Worm (Caenorhabditis elegans): ENCODE data around the gene lip-1.

Gene lip-1

DNA sequence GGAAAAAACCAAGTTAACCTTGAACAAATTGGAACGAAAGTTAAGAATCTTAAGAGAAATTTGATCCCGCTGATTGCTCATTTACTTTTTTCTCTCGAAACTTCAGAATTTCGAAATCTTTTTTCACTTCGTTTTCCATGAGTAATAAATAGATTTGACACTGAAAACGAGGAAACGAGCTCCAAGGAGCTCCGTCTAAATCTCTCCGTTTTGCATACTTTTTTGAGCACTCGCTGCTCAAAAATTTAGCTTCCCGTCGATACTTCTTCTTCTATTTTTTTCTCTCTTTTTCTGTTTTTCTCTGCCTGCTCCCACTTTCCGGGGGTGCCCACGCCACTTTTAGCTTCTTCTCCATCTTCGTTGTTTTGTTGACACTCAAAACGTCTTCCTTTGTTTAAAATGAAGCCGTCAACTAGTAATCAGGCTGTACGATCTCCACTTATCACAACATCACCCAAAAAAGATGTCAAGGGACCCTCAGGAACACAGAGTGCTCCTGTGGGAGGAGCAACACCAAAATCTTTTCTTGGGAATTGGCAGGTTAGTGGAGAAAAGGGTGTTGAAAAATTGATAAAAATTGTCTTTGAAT is 36.2 kb upstream of the lip-1 start, which contains the start of gene C17H12.10 (continued):
- no peak for TF ChIP-seq lin-15B (tag; optimal IDR thresholded peaks at IDR 0.05)
- TF ChIP-seq mef-2 (tag; optimal IDR thresholded peaks at IDR 0.05) = no peak
- TF ChIP-seq nhr-11 (tag; optimal IDR thresholded peaks at IDR 0.05) = no peak
- TF ChIP-seq unc-30 (tag; optimal IDR thresholded peaks at IDR 0.05) = no peak
- TF ChIP-seq nhr-77 (tag; optimal IDR thresholded peaks at IDR 0.05) = no peak
- TF ChIP-seq lir-3 (tag; optimal IDR thresholded peaks at IDR 0.05; ENCODE audit: poor library complexity) = no peak

DNA sequence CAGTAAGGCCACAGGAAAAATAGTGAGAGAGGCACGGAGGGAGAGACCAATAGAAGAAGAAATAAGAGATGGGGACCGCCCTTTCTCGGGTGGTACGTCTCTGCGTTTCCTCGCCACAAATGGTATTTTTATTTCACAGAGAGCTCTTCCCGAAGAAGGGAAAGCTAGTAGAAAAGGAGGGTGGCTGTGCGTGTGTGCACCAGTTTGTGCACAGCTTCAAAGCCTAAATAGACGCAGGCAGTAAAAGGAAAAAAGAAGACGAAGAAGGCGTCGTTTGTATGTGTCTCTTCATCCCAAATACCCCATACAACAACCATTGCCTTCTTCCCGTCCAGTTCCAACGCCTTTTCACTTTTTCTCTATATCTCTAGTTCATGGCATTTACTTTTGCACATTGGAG is 33.0 kb upstream of the lip-1 start:
- TF ChIP-seq egl-13 (tag; optimal IDR thresholded peaks at IDR 0.05) (peak; percentile 50), jun-1 (tag; optimal IDR thresholded peaks at IDR 0.05) (peak; percentile 10), nhr-20 (tag; optimal IDR thresholded peaks at IDR 0.05) (no peak), mab-9 (GFP tag; IDR thresholded peaks at IDR 0.05) (peak; percentile 66), aha-1 (tag; optimal IDR thresholded peaks at IDR 0.05) (no peak), hlh-4 (tag; optimal IDR thresholded peaks at IDR 0.05) (no peak), C16A3.4 (tag; optimal IDR thresholded peaks at IDR 0.05) (no peak), mep-1 (tag; optimal IDR thresholded peaks at IDR 0.05) (no peak), ama-1 (optimal IDR thresholded peaks at IDR 0.05) (no peak), isw-1 (GFP tag; IDR thresholded peaks at IDR 0.05) (peak; percentile 41), skn-1 (tag; optimal IDR thresholded peaks at IDR 0.05) (no peak), nhr-19 (GFP tag; conservative IDR thresholded peaks at IDR 0.05) (peak; percentile 41), grh-1 (GFP tag; IDR thresholded peaks at IDR 0.05) (no peak), swsn-7 (tag; optimal IDR thresholded peaks at IDR 0.05) (peak; percentile 66), snu-23 (GFP tag; optimal IDR thresholded peaks at IDR 0.05) (peak; percentile 57), nhr-85 (tag) (no peak), Y116A8C.19 (tag; optimal IDR thresholded peaks at IDR 0.05; ENCODE audit: borderline replicate concordance) (no peak), F16B12.6 (tag; optimal IDR thresholded peaks at IDR 0.05) (no peak), dsc-1 (tag; optimal IDR thresholded peaks at IDR 0.05) (no peak), ceh-82 (tag; optimal IDR thresholded peaks at IDR 0.05) (peak; percentile 48 to 71 (median 49)), nhr-84 (tag; optimal IDR thresholded peaks at IDR 0.05) (no peak), alr-1 (tag; optimal IDR thresholded peaks at IDR 0.05; ENCODE audit: borderline replicate concordance) (no peak), nhr-77 (tag; optimal IDR thresholded peaks at IDR 0.05) (no peak), xbp-1 (tag; optimal IDR thresholded peaks at IDR 0.05) (peak; percentile 31), ceh-8 (GFP tag; optimal IDR thresholded peaks at IDR 0.05) (peak; percentile 53), ceh-63 (GFP tag; optimal IDR thresholded peaks at IDR 0.05) (no peak), nhr-12 (tag; optimal IDR thresholded peaks at IDR 0.05) (no peak), ztf-11 (tag; optimal IDR thresholded peaks at IDR 0.05) (no peak), unc-62 (GFP tag; optimal IDR thresholded peaks at IDR 0.05) (no peak), pax-3 (tag; optimal IDR thresholded peaks at IDR 0.05) (no peak), fkh-10 (GFP tag; optimal IDR thresholded peaks at IDR 0.05) (peak; percentile 84), lin-13 (GFP tag; optimal IDR thresholded peaks at IDR 0.05) (no peak), lsy-2 (tag; optimal IDR thresholded peaks at IDR 0.05) (peak in 1 of 2 experiments; percentile 58), tbx-2 (tag; optimal IDR thresholded peaks at IDR 0.05) (peak; percentile 69), nhr-71 (tag; optimal IDR thresholded peaks at IDR 0.05) (peak; percentile 72), efl-3 (GFP tag; optimal IDR thresholded peaks at IDR 0.05) (no peak), blmp-1 (tag; optimal IDR thresholded peaks at IDR 0.05) (peak; percentile 35), mdl-1 (tag; optimal IDR thresholded peaks at IDR 0.05) (no peak), fkh-8 (tag; optimal IDR thresholded peaks at IDR 0.05) (peak; percentile 73), efl-1 (optimal IDR thresholded peaks at IDR 0.05) (peak; percentile 37 to 42), efl-1 (GFP tag; optimal IDR thresholded peaks at IDR 0.05 in 1 of 2) (peak; percentile 6 to 81), nhr-47 (tag; optimal IDR thresholded peaks at IDR 0.05) (peak; percentile 64), nhr-76 (tag; optimal IDR thresholded peaks at IDR 0.05) (no peak), lin-14 (GFP tag; optimal IDR thresholded peaks at IDR 0.05) (peak; percentile 94), zag-1 (tag; optimal IDR thresholded peaks at IDR 0.05) (peak; percentile 11), unc-98 (GFP tag; IDR thresholded peaks at IDR 0.05) (no peak), nhr-90 (tag; optimal IDR thresholded peaks at IDR 0.05; ENCODE audit: poor library complexity) (no peak)
